Fruit fly (Drosophila melanogaster) whole organism, embryonic: ENCODE results near the gene Polr3H.

Source experiments
- Adf1 ChIP-seq: fragments of 200-800 bp; sonication (Bioruptor generic); IDR thresholded peaks from 2 replicates; pipeline ENCODE4 v1.3.6; 2022; ENCODE audit warnings: missing biosample characterization, missing genetic modification characterization
- Atf-2 ChIP-seq: fragments of 200-800 bp; sonication (Bioruptor generic); optimal IDR thresholded peaks from 2 replicates; lab custom pipeline; 2016; ENCODE audit warnings: missing biosample characterization, missing genetic modification characterization
- Awh ChIP-seq: fragments of 200-800 bp; sonication (Bioruptor generic); IDR thresholded peaks from 2 replicates; pipeline ENCODE4, ENCODE4 v1.3.6; 2022; ENCODE audit warnings: missing biosample characterization, missing genetic modification characterization
- CG13775 ChIP-seq: fragments of 200-800 bp; sonication (Bioruptor generic); optimal IDR thresholded peaks from 3 replicates; lab custom pipeline; 2017; ENCODE audit warnings: missing biosample characterization, mild to moderate bottlenecking, missing genetic modification characterization
- CG13894 ChIP-seq: fragments of 200-800 bp; sonication (Bioruptor generic); optimal IDR thresholded peaks from 3 replicates; lab custom pipeline; 2018; ENCODE audit warnings: missing biosample characterization, mild to moderate bottlenecking, missing genetic modification characterization, moderate library complexity
- CG15073 ChIP-seq: fragments of 200-800 bp; sonication (Bioruptor generic); optimal IDR thresholded peaks from 2 replicates; lab custom pipeline; 2016; ENCODE audit warnings: missing biosample characterization, missing genetic modification characterization
- CG1602 ChIP-seq: fragments of 200-800 bp; sonication (Bioruptor generic); optimal IDR thresholded peaks from 3 replicates; lab custom pipeline; 2016; ENCODE audit warnings: missing biosample characterization, missing genetic modification characterization
- CG1647 ChIP-seq: fragments of 200-800 bp; sonication (Bioruptor generic); optimal IDR thresholded peaks from 3 replicates; lab custom pipeline; 2016; ENCODE audit warnings: missing biosample characterization, missing genetic modification characterization
- CG17385 ChIP-seq: fragments of 200-800 bp; sonication (Bioruptor generic); optimal IDR thresholded peaks from 3 replicates; lab custom pipeline; 2018; ENCODE audit warnings: missing biosample characterization, mild to moderate bottlenecking, missing genetic modification characterization
- CG17568 ChIP-seq: fragments of 200-800 bp; sonication (Bioruptor generic); optimal IDR thresholded peaks from 2 replicates; lab custom pipeline; 2018; ENCODE audit warnings: missing biosample characterization, mild to moderate bottlenecking, missing genetic modification characterization, moderate library complexity
- CG18599 ChIP-seq: fragments of 200-800 bp; sonication (Bioruptor generic); optimal IDR thresholded peaks from 3 replicates; lab custom pipeline; 2017; ENCODE audit warnings: missing biosample characterization, missing genetic modification characterization, mild to moderate bottlenecking, moderate library complexity, missing genetic modification reagents
- CG2875 ChIP-seq: fragments of 200-800 bp; sonication (Bioruptor generic); optimal IDR thresholded peaks from 2 replicates; lab custom pipeline; 2017; ENCODE audit warnings: missing biosample characterization, mild to moderate bottlenecking, missing genetic modification characterization, missing genetic modification reagents
- CG34224 ChIP-seq: fragments of 200-800 bp; sonication (Bioruptor generic); IDR thresholded peaks from 3 replicates; pipeline ENCODE4 v1.3.6; 2022; ENCODE audit warnings: missing biosample characterization, missing genetic modification characterization; ENCODE audit not compliant: partially characterized antibody
- CG34422 ChIP-seq: fragments of 200-800 bp; sonication (Bioruptor generic); IDR thresholded peaks from 3 replicates; pipeline ENCODE4 v1.3.6; 2022; ENCODE audit warnings: missing biosample characterization, missing genetic modification characterization
- CG3995 ChIP-seq: fragments of 200-800 bp; sonication (Bioruptor generic); optimal IDR thresholded peaks from 3 replicates; lab custom pipeline; 2016; ENCODE audit warnings: missing biosample characterization, missing genetic modification characterization
- CG4360 ChIP-seq: fragments of 200-800 bp; sonication (Bioruptor generic); IDR thresholded peaks from 2 replicates; pipeline ENCODE4 v1.3.6; 2022; ENCODE audit warnings: missing biosample characterization, missing genetic modification characterization
- CG6813 ChIP-seq: fragments of 200-800 bp; sonication (Bioruptor generic); optimal IDR thresholded peaks from 2 replicates; lab custom pipeline; 2017; ENCODE audit warnings: missing biosample characterization, missing genetic modification characterization, mild to moderate bottlenecking, moderate library complexity, missing genetic modification reagents
- CG8388 ChIP-seq: fragments of 200-800 bp; sonication (Bioruptor generic); optimal IDR thresholded peaks from 2 replicates; lab custom pipeline; 2019; ENCODE audit warnings: missing biosample characterization, mild to moderate bottlenecking, missing genetic modification characterization, moderate library complexity
- CoRest ChIP-seq: fragments of 200-800 bp; sonication (Bioruptor generic); optimal IDR thresholded peaks from 3 replicates; lab custom pipeline; 2018; ENCODE audit warnings: missing biosample characterization, mild to moderate bottlenecking, missing genetic modification characterization, moderate library complexity
- Dip3 ChIP-seq: fragments of 200-800 bp; sonication (Bioruptor generic); optimal IDR thresholded peaks from 3 replicates; lab custom pipeline; 2016; ENCODE audit warnings: missing biosample characterization, missing genetic modification characterization
- ERR ChIP-seq: fragments of 200-800 bp; sonication (Bioruptor generic); optimal IDR thresholded peaks from 2 replicates; lab custom pipeline; 2016; ENCODE audit warnings: missing biosample characterization, missing genetic modification characterization
- Eip74EF ChIP-seq, 2 experiments: fragments of 200-800 bp in 1 of 2; fragments of >200 bp in 1 of 2; sonication (Bioruptor generic) in 1 of 2; optimal IDR thresholded peaks; 2 replicates each; lab custom pipeline; 2017 to 2019; ENCODE audit warnings: missing biosample characterization in 2 of 2, missing genetic modification characterization in 2 of 2, mild to moderate bottlenecking in 1 of 2, moderate library complexity in 1 of 2
- HmgZ ChIP-seq: fragments of 200-800 bp; sonication (Bioruptor generic); optimal IDR thresholded peaks from 2 replicates; lab custom pipeline; 2018; ENCODE audit warnings: missing biosample characterization, mild to moderate bottlenecking, missing genetic modification characterization
- MTF-1 ChIP-seq: fragments of 200-800 bp; sonication (Bioruptor generic); optimal IDR thresholded peaks from 2 replicates; lab custom pipeline; 2018; ENCODE audit warnings: missing biosample characterization, mild to moderate bottlenecking, missing genetic modification characterization, borderline replicate concordance
- Max ChIP-seq: fragments of 200-800 bp; sonication (Bioruptor generic); optimal IDR thresholded peaks from 2 replicates; lab custom pipeline; 2016; ENCODE audit warnings: missing biosample characterization, mild to moderate bottlenecking, missing genetic modification characterization
- Myb ChIP-seq: fragments of 200-800 bp; sonication (Bioruptor generic); optimal IDR thresholded peaks from 2 replicates; lab custom pipeline; 2016; ENCODE audit warnings: missing biosample characterization, missing genetic modification characterization
- Oli ChIP-seq: fragments of 200-800 bp; sonication (Bioruptor generic); optimal IDR thresholded peaks from 2 replicates; lab custom pipeline; 2018; ENCODE audit warnings: missing biosample characterization, mild to moderate bottlenecking, missing genetic modification characterization, moderate library complexity
- Poxn ChIP-seq: fragments of 200-800 bp; sonication (Bioruptor generic); IDR thresholded peaks from 2 replicates; pipeline ENCODE4 v1.3.6; 2022; ENCODE audit warnings: missing biosample characterization, missing genetic modification characterization
- TFAM ChIP-seq: fragments of 200-800 bp; sonication (Bioruptor generic); optimal IDR thresholded peaks from 2 replicates; lab custom pipeline; 2017; ENCODE audit warnings: missing biosample characterization, missing genetic modification characterization, inconsistent platforms
- bigmax ChIP-seq: fragments of 200-800 bp; sonication (Bioruptor generic); optimal IDR thresholded peaks from 2 replicates; lab custom pipeline; 2018; ENCODE audit warnings: missing biosample characterization, mild to moderate bottlenecking, missing genetic modification characterization
- br ChIP-seq: fragments of >200 bp; optimal IDR thresholded peaks from 2 replicates; lab custom pipeline; 2017
- btn ChIP-seq: fragments of 200-800 bp; sonication (Bioruptor generic); optimal IDR thresholded peaks from 2 replicates; lab custom pipeline; 2016; ENCODE audit warnings: missing biosample characterization, missing genetic modification characterization
- corto ChIP-seq: fragments of 200-800 bp; sonication (Bioruptor generic); optimal IDR thresholded peaks from 2 replicates; lab custom pipeline; 2016; ENCODE audit warnings: missing biosample characterization, mild to moderate bottlenecking, missing genetic modification characterization, moderate library complexity
- dm ChIP-seq: fragments of 200-800 bp; sonication (Bioruptor generic); optimal IDR thresholded peaks from 3 replicates; lab custom pipeline; 2016; ENCODE audit warnings: missing biosample characterization, missing genetic modification characterization
- ewg ChIP-seq: fragments of 200-800 bp; sonication (Bioruptor generic); optimal IDR thresholded peaks from 3 replicates; lab custom pipeline; 2017; ENCODE audit warnings: mild to moderate bottlenecking, missing biosample characterization, missing genetic modification reagents, missing genetic modification characterization
- ftz-f1 ChIP-seq: fragments of 200-800 bp; sonication (Bioruptor generic); optimal IDR thresholded peaks from 2 replicates; lab custom pipeline; 2016; ENCODE audit warnings: missing biosample characterization, missing genetic modification characterization
- fu2 ChIP-seq: fragments of 200-800 bp; sonication (Bioruptor generic); optimal IDR thresholded peaks from 2 replicates; lab custom pipeline; 2016; ENCODE audit warnings: missing biosample characterization, missing genetic modification characterization
- gce ChIP-seq: fragments of 200-800 bp; sonication (Bioruptor generic); IDR thresholded peaks from 3 replicates; pipeline ENCODE4 v1.3.6; 2022; ENCODE audit warnings: missing biosample characterization, missing genetic modification characterization
- hth ChIP-seq: fragments of >200 bp; optimal IDR thresholded peaks from 2 replicates; lab custom pipeline; 2017; ENCODE audit warnings: inconsistent platforms
- jing ChIP-seq: fragments of 200-800 bp; sonication (Bioruptor generic); optimal IDR thresholded peaks from 2 replicates; lab custom pipeline; 2018; ENCODE audit warnings: missing biosample characterization, mild to moderate bottlenecking, missing genetic modification characterization
- kni ChIP-seq: fragments of 200-800 bp; sonication (Bioruptor generic); optimal IDR thresholded peaks from 3 replicates; lab custom pipeline; 2017; ENCODE audit warnings: mild to moderate bottlenecking, missing biosample characterization, missing genetic modification reagents, missing genetic modification characterization
- lola ChIP-seq, 3 experiments: fragments of >200 bp in 2 of 3; fragments of 200-800 bp in 1 of 3; sonication (Bioruptor generic) in 1 of 3; optimal IDR thresholded peaks; 2 replicates each; lab custom pipeline; 2017 to 2019; ENCODE audit warnings: missing biosample characterization in 3 of 3, missing genetic modification characterization in 3 of 3, mild to moderate bottlenecking in 1 of 3, moderate library complexity in 1 of 3
- maf-S ChIP-seq: fragments of 200-800 bp; sonication (Bioruptor generic); optimal IDR thresholded peaks from 2 replicates; lab custom pipeline; 2016; ENCODE audit warnings: missing biosample characterization, missing genetic modification characterization
- nmo ChIP-seq: fragments of 200-800 bp; sonication (Bioruptor generic); optimal IDR thresholded peaks from 2 replicates; lab custom pipeline; 2018; ENCODE audit warnings: missing biosample characterization, mild to moderate bottlenecking, missing genetic modification characterization, moderate library complexity
- pfk ChIP-seq: fragments of 200-800 bp; sonication (Bioruptor generic); optimal IDR thresholded peaks from 2 replicates; lab custom pipeline; 2018; ENCODE audit warnings: missing biosample characterization, mild to moderate bottlenecking, missing genetic modification characterization, moderate library complexity
- ro ChIP-seq: fragments of 200-800 bp; sonication (Bioruptor generic); IDR thresholded peaks from 2 replicates; pipeline ENCODE4 v1.3.6; 2022; ENCODE audit warnings: missing biosample characterization, missing genetic modification characterization
- trem ChIP-seq: fragments of 200-800 bp; optimal IDR thresholded peaks from 3 replicates; lab custom pipeline; 2019; ENCODE audit warnings: missing biosample characterization, mild to moderate bottlenecking, missing genetic modification characterization, moderate library complexity
- twi ChIP-seq: fragments of 200-800 bp; optimal IDR thresholded peaks from 2 replicates; lab custom pipeline; 2019; ENCODE audit warnings: missing biosample characterization, mild to moderate bottlenecking, missing genetic modification characterization, moderate library complexity
- zf30C ChIP-seq: fragments of 200-800 bp; sonication (Bioruptor generic); optimal IDR thresholded peaks from 3 replicates; lab custom pipeline; 2018; ENCODE audit warnings: missing biosample characterization, mild to moderate bottlenecking, missing genetic modification characterization

The Polr3H gene

DNA sequence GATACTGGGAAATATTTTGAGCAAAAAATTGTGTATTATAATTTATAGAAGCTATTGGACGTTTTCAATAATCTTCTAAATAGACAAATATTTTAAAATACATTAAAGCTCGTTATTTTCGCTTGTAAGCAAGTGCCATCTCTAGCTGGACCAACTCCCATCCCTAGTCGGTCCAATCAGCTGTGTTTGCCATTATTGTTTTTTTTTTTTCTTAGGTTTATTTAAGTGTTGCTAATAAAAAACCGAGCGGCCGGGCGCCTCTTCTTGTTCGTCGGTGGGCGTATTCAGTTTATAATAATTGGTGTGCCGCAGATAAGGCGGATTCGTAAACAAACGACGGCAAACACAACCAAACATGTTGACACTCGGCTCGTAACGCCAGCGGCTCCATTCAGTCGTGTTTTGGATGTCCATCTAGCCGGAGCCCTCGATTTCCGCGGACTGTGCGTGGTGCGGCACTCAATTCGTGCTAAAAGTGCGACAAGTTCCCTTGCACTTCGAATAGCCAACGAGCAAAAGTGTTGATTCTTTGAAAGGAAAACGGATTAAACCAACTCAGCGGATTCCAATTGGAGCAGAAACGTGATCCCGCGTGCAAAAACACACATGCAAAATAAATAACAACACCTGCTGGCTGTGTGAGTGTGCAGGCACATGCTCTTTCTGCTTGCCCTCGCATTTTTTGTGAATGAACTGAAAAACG is 35.4 kb downstream of the Polr3H start, which contains the start of gene Sugb (continued):
- TF ChIP-seq CG13894 (tag; lab: Kevin White, UChicago), result peak; percentile 78
- peak; percentile 44; the same call in 1 of the 2 replicates for TF ChIP-seq Adf1
- peak; percentile 8 for TF ChIP-seq bigmax (GFP tag; lab: Kevin White, UChicago)
- peak; percentile 72 for TF ChIP-seq CG34224
- TF ChIP-seq TFAM (GFP tag; lab: Kevin White, UChicago), result no peak
- no peak for TF ChIP-seq CG15073 (GFP tag; lab: Kevin White, UChicago)
- peak; percentile 46 for TF ChIP-seq Dip3 (GFP tag; lab: Kevin White, UChicago)
- TF ChIP-seq CG8388 (GFP tag; lab: Kevin White, UChicago), result peak; percentile 36
- peak; percentile 42 for TF ChIP-seq CG6813 (GFP tag; lab: Kevin White, UChicago)
- TF ChIP-seq CG18599, result peak; percentile 83
- TF ChIP-seq CG3995 (GFP tag; lab: Kevin White, UChicago), result no peak
- peak; percentile 63 for TF ChIP-seq CG13775
- peak; percentile 21 for TF ChIP-seq ewg (GFP tag; lab: Kevin White, UChicago)
- TF ChIP-seq ERR (GFP tag; lab: Kevin White, UChicago), result no peak
- TF ChIP-seq maf-S (GFP tag; lab: Kevin White, UChicago), result peak; percentile 54
- no peak for TF ChIP-seq ro (GFP tag; lab: Robert Waterston, UW)
- peak; percentile 73 for TF ChIP-seq CG1647
- no peak for TF ChIP-seq hth (lab: Kevin White, UChicago)
- TF ChIP-seq br (lab: Kevin White, UChicago), result no peak
- TF ChIP-seq nmo (GFP tag; lab: Kevin White, UChicago), result peak; percentile 52
- TF ChIP-seq CG4360 (GFP tag; lab: Robert Waterston, UW), result no peak
- no peak for TF ChIP-seq zf30C (GFP tag; lab: Kevin White, UChicago)
- no peak for TF ChIP-seq CG2875 (GFP tag; lab: Kevin White, UChicago)
- peak; percentile 36 for TF ChIP-seq pfk (GFP tag; lab: Kevin White, UChicago)
- no peak for TF ChIP-seq btn (GFP tag; lab: Kevin White, UChicago)
- no peak for TF ChIP-seq Max (GFP tag; lab: Kevin White, UChicago)
- TF ChIP-seq kni (GFP tag; lab: Kevin White, UChicago), result no peak
- peak; percentile 35; the same call in 1 of the 2 replicates for TF ChIP-seq Awh (GFP tag; lab: Robert Waterston, UW)
- TF ChIP-seq gce, result no peak; the same call in 2 of the 3 replicates
- TF ChIP-seq lola (GFP tag; optimal IDR thresholded peaks at IDR 0.05; lab: Kevin White, UChicago), result peak in 1 of 3 experiments; percentile 5
- TF ChIP-seq CG17385 (GFP tag; lab: Kevin White, UChicago), result peak; percentile 61
- TF ChIP-seq CG17568 (GFP tag; lab: Kevin White, UChicago), result peak; percentile 61
- TF ChIP-seq twi (tag; lab: Kevin White, UChicago), result no peak
- TF ChIP-seq CG34422, result peak; percentile 62; the same call in 1 of the 3 replicates
- peak; percentile 39 for TF ChIP-seq trem (tag; lab: Kevin White, UChicago)
- TF ChIP-seq fu2 (GFP tag; lab: Kevin White, UChicago), result peak; percentile 62
- no peak for TF ChIP-seq ftz-f1 (GFP tag; lab: Kevin White, UChicago)
- TF ChIP-seq jing (GFP tag; lab: Kevin White, UChicago), result no peak
- no peak for TF ChIP-seq MTF-1 (GFP tag; lab: Kevin White, UChicago)
- TF ChIP-seq CG1602 (GFP tag; lab: Kevin White, UChicago), result peak; percentile 33
- peak; percentile 57 for TF ChIP-seq corto (GFP tag; lab: Kevin White, UChicago)
- no peak for TF ChIP-seq Poxn (GFP tag; lab: Robert Waterston, UW)
- peak; percentile 39 for TF ChIP-seq dm (GFP tag; lab: Kevin White, UChicago)
- TF ChIP-seq HmgZ (tag; lab: Kevin White, UChicago), result peak; percentile 63
- peak; percentile 32 for TF ChIP-seq Oli (tag; lab: Kevin White, UChicago)
- TF ChIP-seq CoRest (tag; lab: Kevin White, UChicago), result peak; percentile 64
- TF ChIP-seq Eip74EF (GFP tag; optimal IDR thresholded peaks at IDR 0.05; lab: Kevin White, UChicago), result peak in 1 of 2 experiments; percentile 58
- TF ChIP-seq Atf-2 (GFP tag; lab: Kevin White, UChicago), result no peak
- peak; percentile 41 for TF ChIP-seq Myb (GFP tag; lab: Kevin White, UChicago)
